Fruit fly (Drosophila melanogaster) whole organism, prepupa: Measurements from ENCODE around the gene Alp12.

ENCODE experiments used
- CG10631 ChIP-seq: fragments of 200-800 bp; sonication (Bioruptor generic); optimal IDR thresholded peaks from 2 replicates; lab custom pipeline; 2016; ENCODE audit warnings: missing biosample characterization, missing genetic modification characterization
- CG11294 ChIP-seq: fragments of 200-800 bp; sonication (Bioruptor generic); IDR thresholded peaks from 2 replicates; pipeline ENCODE4 v1.3.6; 2022; ENCODE audit warnings: missing biosample characterization, missing genetic modification characterization
- CG11902 ChIP-seq: fragments of 200-800 bp; sonication (Bioruptor generic); optimal IDR thresholded peaks from 3 replicates; lab custom pipeline; 2016; ENCODE audit warnings: missing biosample characterization, missing genetic modification characterization
- CG1621 ChIP-seq: fragments of 200-800 bp; sonication (Bioruptor generic); optimal IDR thresholded peaks from 3 replicates; lab custom pipeline; 2018; ENCODE audit warnings: missing biosample characterization, mild to moderate bottlenecking, missing genetic modification characterization
- CG16779 ChIP-seq: fragments of 200-800 bp; sonication (Bioruptor generic); optimal IDR thresholded peaks from 3 replicates; lab custom pipeline; 2017; ENCODE audit warnings: missing biosample characterization, mild to moderate bottlenecking, missing genetic modification characterization
- CG3032 ChIP-seq: fragments of 200-800 bp; optimal IDR thresholded peaks from 2 replicates; lab custom pipeline; 2019; ENCODE audit warnings: missing biosample characterization, mild to moderate bottlenecking, missing genetic modification characterization, moderate library complexity
- CG32006 ChIP-seq: fragments of 200-800 bp; sonication (Bioruptor generic); optimal IDR thresholded peaks from 3 replicates; lab custom pipeline; 2017; ENCODE audit warnings: missing biosample characterization, mild to moderate bottlenecking, missing genetic modification characterization
- CG34406 ChIP-seq: fragments of 200-800 bp; sonication (Bioruptor generic); optimal IDR thresholded peaks from 3 replicates; lab custom pipeline; 2016; ENCODE audit warnings: missing biosample characterization, missing genetic modification characterization
- CG3919 ChIP-seq: fragments of 200-800 bp; sonication (Bioruptor generic); optimal IDR thresholded peaks from 3 replicates; lab custom pipeline; 2016; ENCODE audit warnings: missing biosample characterization, missing genetic modification characterization
- CG4318 ChIP-seq: fragments of 200-800 bp; sonication (Bioruptor generic); optimal IDR thresholded peaks from 3 replicates; lab custom pipeline; 2017; ENCODE audit warnings: missing biosample characterization, mild to moderate bottlenecking, missing genetic modification characterization
- CG6163 ChIP-seq: fragments of 200-800 bp; sonication (Bioruptor generic); IDR thresholded peaks from 3 replicates; pipeline ENCODE4 v1.3.6; 2022; ENCODE audit warnings: missing biosample characterization, missing genetic modification characterization
- CG6808 ChIP-seq: fragments of 200-800 bp; sonication (Bioruptor generic); optimal IDR thresholded peaks from 3 replicates; lab custom pipeline; 2017; ENCODE audit warnings: missing biosample characterization, missing genetic modification characterization, mild to moderate bottlenecking, moderate library complexity, missing genetic modification reagents
- CG7368 ChIP-seq: fragments of 200-800 bp; sonication (Bioruptor generic); optimal IDR thresholded peaks from 3 replicates; lab custom pipeline; 2016; ENCODE audit warnings: missing biosample characterization, missing genetic modification characterization
- CG8119 ChIP-seq: fragments of 200-800 bp; sonication (Bioruptor generic); IDR thresholded peaks from 3 replicates; pipeline ENCODE4 v1.3.6; 2022; ENCODE audit warnings: missing biosample characterization, missing genetic modification characterization
- Eip75B ChIP-seq: fragments of 200-800 bp; sonication (Bioruptor generic); optimal IDR thresholded peaks from 3 replicates; lab custom pipeline; 2016; ENCODE audit warnings: missing biosample characterization, missing genetic modification characterization
- Eip78C ChIP-seq: fragments of 200-800 bp; sonication (Bioruptor generic); peaks from one replicate; lab custom pipeline; 2016; ENCODE audit warnings: missing biosample characterization, missing genetic modification characterization
- Eip93F ChIP-seq: fragments of 200-800 bp; sonication (Bioruptor generic); optimal IDR thresholded peaks from 2 replicates; lab custom pipeline; 2016; ENCODE audit warnings: missing biosample characterization, mild to moderate bottlenecking, missing genetic modification characterization
- Ets21C ChIP-seq: fragments of 200-800 bp; sonication (Bioruptor generic); optimal IDR thresholded peaks from 3 replicates; lab custom pipeline; 2016; ENCODE audit warnings: missing biosample characterization, missing genetic modification characterization
- Gug ChIP-seq: fragments of 200-800 bp; sonication (Bioruptor generic); IDR thresholded peaks from 2 replicates; pipeline ENCODE4 v1.3.6; 2022; ENCODE audit warnings: missing biosample characterization, missing genetic modification characterization
- Hr38 ChIP-seq: sonication (Bioruptor generic); optimal IDR thresholded peaks from 2 replicates; lab custom pipeline; 2016; ENCODE audit warnings: missing biosample characterization, missing genetic modification characterization
- Hr39 ChIP-seq: fragments of 200-800 bp; sonication (Bioruptor generic); optimal IDR thresholded peaks from 2 replicates; lab custom pipeline; 2016; ENCODE audit warnings: missing biosample characterization, missing genetic modification characterization
- Met ChIP-seq: fragments of 200-800 bp; sonication (Bioruptor generic); optimal IDR thresholded peaks from 3 replicates; lab custom pipeline; 2016; ENCODE audit warnings: missing biosample characterization, missing genetic modification characterization
- OdsH ChIP-seq: fragments of 200-800 bp; sonication (Bioruptor generic); optimal IDR thresholded peaks from 3 replicates; lab custom pipeline; 2016; ENCODE audit warnings: missing biosample characterization, missing genetic modification characterization
- Smox ChIP-seq: fragments of 200-800 bp; sonication (Bioruptor generic); optimal IDR thresholded peaks from 3 replicates; lab custom pipeline; 2016; ENCODE audit warnings: missing biosample characterization, missing genetic modification characterization
- Sox14 ChIP-seq: fragments of 200-800 bp; sonication (Bioruptor generic); optimal IDR thresholded peaks from 3 replicates; lab custom pipeline; 2016; ENCODE audit warnings: missing biosample characterization, missing genetic modification characterization
- acj6 ChIP-seq: fragments of 200-800 bp; sonication (Bioruptor generic); optimal IDR thresholded peaks from 3 replicates; lab custom pipeline; 2016; ENCODE audit warnings: missing biosample characterization, missing genetic modification characterization
- cyc ChIP-seq: fragments of 200-800 bp; sonication (Bioruptor generic); optimal IDR thresholded peaks from 3 replicates; lab custom pipeline; 2016; ENCODE audit warnings: missing biosample characterization, missing genetic modification characterization
- dac ChIP-seq: fragments of 200-800 bp; sonication (Bioruptor generic); optimal IDR thresholded peaks from 2 replicates; lab custom pipeline; 2017; ENCODE audit warnings: missing biosample characterization, mild to moderate bottlenecking, missing genetic modification characterization
- eg ChIP-seq: fragments of 200-800 bp; sonication (Bioruptor generic); IDR thresholded peaks from 3 replicates; pipeline ENCODE4 v1.3.6; 2022; ENCODE audit warnings: missing biosample characterization, missing genetic modification characterization
- esn ChIP-seq: fragments of 200-800 bp; sonication (Bioruptor generic); optimal IDR thresholded peaks from 2 replicates; lab custom pipeline; 2016; ENCODE audit warnings: missing biosample characterization, mild to moderate bottlenecking, missing genetic modification characterization, moderate library complexity
- fd59A ChIP-seq: fragments of 200-800 bp; sonication (Bioruptor generic); optimal IDR thresholded peaks from 2 replicates; lab custom pipeline; 2017; ENCODE audit warnings: missing biosample characterization, mild to moderate bottlenecking, missing genetic modification characterization, missing genetic modification reagents
- fd85E ChIP-seq: fragments of 200-800 bp; sonication (Bioruptor generic); optimal IDR thresholded peaks from 3 replicates; lab custom pipeline; 2016; ENCODE audit warnings: missing biosample characterization, missing genetic modification characterization
- fkh ChIP-seq: fragments of 200-800 bp; sonication (Bioruptor generic); optimal IDR thresholded peaks from 3 replicates; lab custom pipeline; 2017; ENCODE audit warnings: missing biosample characterization, mild to moderate bottlenecking, missing genetic modification characterization, moderate library complexity
- lz ChIP-seq: fragments of 200-800 bp; sonication (Bioruptor generic); optimal IDR thresholded peaks from 3 replicates; lab custom pipeline; 2016; ENCODE audit warnings: missing biosample characterization, missing genetic modification characterization
- net ChIP-seq: fragments of 200-800 bp; sonication (Bioruptor generic); optimal IDR thresholded peaks from 3 replicates; lab custom pipeline; 2016; ENCODE audit warnings: missing biosample characterization, missing genetic modification characterization
- spab ChIP-seq: fragments of 200-800 bp; sonication (Bioruptor generic); optimal IDR thresholded peaks from 2 replicates; lab custom pipeline; 2017; ENCODE audit warnings: missing biosample characterization, mild to moderate bottlenecking, missing genetic modification characterization, missing genetic modification reagents
- ss ChIP-seq, 2 experiments: fragments of 200-800 bp; sonication (Bioruptor generic); optimal IDR thresholded peaks; 2 replicates in 1 of 2; 3 replicates in 1 of 2; lab custom pipeline; 2017 to 2018; ENCODE audit warnings: mild to moderate bottlenecking in 2 of 2, missing biosample characterization in 2 of 2, missing genetic modification characterization in 2 of 2, moderate library complexity in 1 of 2
- svp ChIP-seq: fragments of 200-800 bp; sonication (Bioruptor generic); peaks from one replicate; lab custom pipeline; 2016; ENCODE audit warnings: missing biosample characterization, missing genetic modification characterization
- topi ChIP-seq: fragments of 200-800 bp; sonication (Bioruptor generic); optimal IDR thresholded peaks from 3 replicates; lab custom pipeline; 2016; ENCODE audit warnings: missing biosample characterization, missing genetic modification characterization
- vri ChIP-seq: fragments of 200-800 bp; sonication (Bioruptor generic); optimal IDR thresholded peaks from 3 replicates; lab custom pipeline; 2016; ENCODE audit warnings: missing biosample characterization, mild to moderate bottlenecking, missing genetic modification characterization

The Alp12 gene

DNA sequence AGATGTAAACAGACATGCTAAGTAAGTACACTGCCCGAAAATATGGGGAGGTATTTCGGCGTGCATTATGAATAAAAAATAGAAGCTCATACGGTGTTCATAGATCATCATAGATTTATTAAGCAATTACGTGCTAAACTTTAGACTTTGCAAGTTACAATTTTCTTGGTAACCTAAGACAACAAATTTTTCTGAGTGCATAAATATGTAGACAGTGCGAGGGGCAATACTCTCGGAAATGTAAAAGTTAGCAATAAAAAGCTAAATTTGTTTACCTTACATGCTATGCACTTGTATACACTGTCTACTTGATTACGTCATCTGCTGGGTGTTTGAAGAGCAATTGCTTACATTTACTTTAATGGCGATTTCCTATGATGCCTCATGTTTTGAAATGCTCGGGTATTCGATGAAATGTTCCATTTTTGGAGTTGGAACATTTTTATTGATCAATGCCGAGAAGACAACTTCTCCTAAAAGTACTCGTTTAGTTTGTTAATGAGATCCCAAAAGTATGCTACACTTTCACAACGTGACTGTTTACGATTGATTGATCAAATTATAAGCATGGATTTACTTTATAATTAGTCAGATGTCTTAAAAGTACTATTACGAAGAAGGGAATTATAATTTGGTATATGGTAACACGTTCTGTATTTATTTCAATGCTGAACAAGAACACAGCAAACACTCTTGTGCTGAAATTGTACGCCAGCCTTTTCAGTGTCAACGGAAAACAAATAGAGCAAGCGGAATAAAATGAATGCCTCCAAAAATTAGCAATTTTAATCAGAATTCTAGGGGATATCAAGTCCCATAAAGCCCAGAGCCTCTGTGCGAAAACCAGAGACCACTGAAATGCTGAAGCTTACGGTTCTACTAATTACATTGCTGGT lies 7.0 kb upstream of the Alp12 start, which contains the start of gene Lectin-galC1 (continued):
- TF ChIP-seq CG16779 (tag; lab: Kevin White, UChicago) (peak; percentile 42), Gug (peak; percentile 66), cyc (GFP tag; lab: Kevin White, UChicago) (no peak), CG10631 (GFP tag; lab: Kevin White, UChicago) (peak; percentile 33), net (GFP tag; lab: Kevin White, UChicago) (peak; percentile 75), CG3919 (GFP tag; lab: Kevin White, UChicago) (peak; percentile 65), dac (GFP tag; lab: Kevin White, UChicago) (peak; percentile 32), fd59A (GFP tag; lab: Kevin White, UChicago) (no peak), CG7368 (no peak), Ets21C (GFP tag; lab: Kevin White, UChicago) (no peak), Met (GFP tag; lab: Kevin White, UChicago) (no peak), CG32006 (GFP tag; lab: Kevin White, UChicago) (peak; percentile 82), CG11294 (GFP tag; lab: Robert Waterston, UW) (peak; percentile 84), Hr38 (GFP tag; lab: Kevin White, UChicago) (no peak), CG6163 (GFP tag; lab: Robert Waterston, UW) (peak; percentile 79), CG34406 (no peak), fkh (GFP tag; lab: Kevin White, UChicago) (peak; percentile 77), Smox (GFP tag; lab: Kevin White, UChicago) (no peak), esn (peak; percentile 21), spab (GFP tag; lab: Kevin White, UChicago) (no peak), topi (GFP tag; lab: Kevin White, UChicago) (peak; percentile 4), CG8119 (GFP tag; lab: Robert Waterston, UW) (peak; percentile 74; the same call in 2 of the 3 replicates), fd85E (no peak), CG3032 (tag; lab: Kevin White, UChicago) (no peak), Eip93F (no peak), CG1621 (tag; lab: Kevin White, UChicago) (no peak), Eip75B (GFP tag; lab: Kevin White, UChicago) (peak; percentile 37), eg (GFP tag; lab: Robert Waterston, UW) (peak; percentile 88; the same call in 2 of the 3 replicates), svp (GFP tag; lab: Kevin White, UChicago) (no peak), vri (no peak), CG11902 (GFP tag; lab: Kevin White, UChicago) (no peak)

DNA sequence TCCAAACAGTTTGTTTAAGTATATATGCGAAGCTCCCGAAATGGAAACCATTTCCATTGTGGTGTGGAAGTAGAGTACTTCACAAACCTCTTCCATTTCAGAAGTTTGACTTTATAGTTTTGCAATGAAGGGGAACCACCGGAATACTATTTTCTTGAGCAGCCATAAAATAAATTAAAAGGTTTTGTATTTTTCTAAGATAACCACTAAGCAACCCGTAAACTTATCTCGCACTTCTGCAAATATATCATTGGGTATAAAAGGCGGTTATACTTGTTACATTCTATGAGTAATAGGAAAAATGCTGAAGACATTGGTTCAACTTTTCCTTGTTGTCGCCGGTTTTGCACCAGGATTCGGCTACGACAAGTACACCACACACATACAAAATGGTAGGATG lies 5.8 kb upstream of the Alp12 start, which contains the start of gene lectin-37Da:
lectin-37Da (plus strand) TSS at position 301 of the 400 bp plus-strand sequence.
- no peak for TF ChIP-seq CG6808 (GFP tag; lab: Kevin White, UChicago)
- TF ChIP-seq CG1621 (tag; lab: Kevin White, UChicago), result no peak
- no peak for TF ChIP-seq Hr38 (GFP tag; lab: Kevin White, UChicago)
- TF ChIP-seq Eip75B (GFP tag; lab: Kevin White, UChicago), result no peak
- TF ChIP-seq Eip93F, result no peak
- no peak for TF ChIP-seq CG4318 (GFP tag; lab: Kevin White, UChicago)
- no peak for TF ChIP-seq CG6163 (GFP tag; lab: Robert Waterston, UW)
- TF ChIP-seq topi (GFP tag; lab: Kevin White, UChicago), result no peak
- TF ChIP-seq CG11902 (GFP tag; lab: Kevin White, UChicago), result no peak
- no peak for TF ChIP-seq Sox14 (GFP tag; lab: Kevin White, UChicago)
- TF ChIP-seq, all 60 proteins: peak for 0

DNA sequence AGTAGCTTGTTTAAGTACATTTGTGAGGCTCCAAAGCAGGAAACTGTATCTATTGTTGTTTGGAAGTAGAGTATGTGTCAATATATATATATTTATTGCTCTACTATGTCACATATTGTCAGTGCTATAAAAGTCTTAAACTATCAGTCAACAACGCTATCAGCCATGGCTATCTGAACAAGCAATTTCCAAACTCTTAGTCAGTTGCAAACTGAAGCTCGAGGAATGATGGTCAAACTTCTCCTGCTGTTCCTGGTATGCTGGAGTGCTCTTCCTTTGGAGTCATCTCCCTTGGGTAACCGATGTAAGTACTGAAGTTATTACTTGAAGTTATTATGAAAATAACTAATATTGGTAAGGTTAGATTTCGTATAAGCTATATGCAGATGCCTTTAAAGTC lies 5.0 kb upstream of the Alp12 start, which contains the start of gene lectin-37Db:
lectin-37Db (plus strand) TSS at position 204 of the 400 bp plus-strand sequence.
- TF ChIP-seq CG1621 (tag; lab: Kevin White, UChicago), result no peak
- TF ChIP-seq OdsH (GFP tag; lab: Kevin White, UChicago), result no peak
- TF ChIP-seq CG32006 (GFP tag; lab: Kevin White, UChicago), result no peak
- no peak for TF ChIP-seq Hr39 (GFP tag; lab: Kevin White, UChicago)
- TF ChIP-seq Eip78C (GFP tag; lab: Kevin White, UChicago), result no peak
- TF ChIP-seq Met (GFP tag; lab: Kevin White, UChicago), result no peak
- TF ChIP-seq CG7368, result no peak
- TF ChIP-seq acj6 (GFP tag; lab: Kevin White, UChicago), result no peak
- TF ChIP-seq ss (GFP tag; optimal IDR thresholded peaks at IDR 0.05; lab: Kevin White, UChicago), result no peak
- no peak for TF ChIP-seq lz (GFP tag; lab: Kevin White, UChicago)
- TF ChIP-seq Gug, result no peak
- no peak for TF ChIP-seq CG34406
- TF ChIP-seq CG8119 (GFP tag; lab: Robert Waterston, UW), result no peak
